Fruit fly (Drosophila melanogaster) whole organism, embryonic: Measurements from ENCODE around the gene CG32246.

Experiments
- CG13123 ChIP-seq: fragments of 200-800 bp; sonication (Bioruptor generic); optimal IDR thresholded peaks from 2 replicates; lab custom pipeline; 2016; ENCODE audit warnings: missing biosample characterization, missing genetic modification characterization
- CG1529 ChIP-seq: fragments of 200-800 bp; sonication (Bioruptor generic); optimal IDR thresholded peaks from 3 replicates; lab custom pipeline; 2018; ENCODE audit warnings: missing biosample characterization, missing genetic modification characterization
- CG8478 ChIP-seq: fragments of >200 bp; optimal IDR thresholded peaks from 2 replicates; lab custom pipeline; 2018
- Spps ChIP-seq: fragments of 200-800 bp; sonication (Bioruptor generic); optimal IDR thresholded peaks from 2 replicates; lab custom pipeline; 2018; ENCODE audit warnings: missing biosample characterization, mild to moderate bottlenecking, missing genetic modification characterization
- bab2 ChIP-seq: fragments of 200-800 bp; sonication (Bioruptor generic); optimal IDR thresholded peaks from 2 replicates; lab custom pipeline; 2016; ENCODE audit warnings: missing biosample characterization, missing genetic modification characterization
- gcm ChIP-seq: fragments of 200-800 bp; sonication (Bioruptor generic); optimal IDR thresholded peaks from 2 replicates; lab custom pipeline; 2019; ENCODE audit warnings: missing biosample characterization, mild to moderate bottlenecking, missing genetic modification characterization, moderate library complexity
- gro ChIP-seq: fragments of 200-800 bp; sonication (Bioruptor generic); optimal IDR thresholded peaks from 2 replicates; lab custom pipeline; 2016; ENCODE audit warnings: missing biosample characterization, missing genetic modification characterization

- TF ChIP-seq gro (GFP tag; lab: Kevin White, UChicago) (no peak), Spps (tag; lab: Kevin White, UChicago) (no peak), CG8478 (lab: Kevin White, UChicago) (no peak), gcm (GFP tag; lab: Kevin White, UChicago) (no peak), CG13123 (GFP tag; lab: Kevin White, UChicago) (no peak), bab2 (GFP tag; lab: Kevin White, UChicago) (no peak), CG1529 (GFP tag; lab: Kevin White, UChicago) (no peak)
Measured at dm6 chr3L:4620919-4621318, at the start of gene CG32246.
